Worm (Caenorhabditis elegans) whole organism, young adult: ENCODE measurements around the gene col-124.

Source experiments
- B0336.3 ChIP-seq: fragments of 200-800 bp; sonication (Bioruptor generic); IDR thresholded peaks from 2 replicates; pipeline ENCODE4 v1.3.6; 2022; ENCODE audit warnings: missing genetic modification characterization, missing compliant biosample characterization
- C17E4.6 ChIP-seq: fragments of 200-800 bp; sonication (Bioruptor generic); IDR thresholded peaks from 2 replicates; pipeline ENCODE4 v1.3.6; 2022; ENCODE audit warnings: missing genetic modification reagents, missing genetic modification characterization, missing compliant biosample characterization
- D2030.7 ChIP-seq: fragments of 200-800 bp; sonication (Bioruptor generic); IDR thresholded peaks from 2 replicates; pipeline ENCODE4 v1.3.6; 2022; ENCODE audit warnings: missing genetic modification reagents, missing genetic modification characterization, missing compliant biosample characterization
- F23B12.7 ChIP-seq: sonication (generic microtip); optimal IDR thresholded peaks from 2 replicates; lab custom pipeline; 2017; ENCODE audit warnings: missing genetic modification characterization, mild to moderate bottlenecking, missing compliant biosample characterization, antibody characterized with exemption, moderate library complexity; ENCODE audit not compliant: insufficient read depth
- F33H1.4 ChIP-seq: fragments of 200-800 bp; sonication (Bioruptor generic); IDR thresholded peaks from 2 replicates; pipeline ENCODE4 v1.3.6; 2022; ENCODE audit warnings: missing genetic modification reagents, missing genetic modification characterization, missing compliant biosample characterization
- F37B4.10 ChIP-seq: fragments of 200-800 bp; sonication (Bioruptor generic); IDR thresholded peaks from 2 replicates; pipeline ENCODE4 v1.3.6; 2022; ENCODE audit warnings: missing genetic modification characterization, missing compliant biosample characterization
- F49E8.2 ChIP-seq: sonication (generic microtip); optimal IDR thresholded peaks from 3 replicates; lab custom pipeline; 2017; ENCODE audit warnings: missing genetic modification characterization, mild to moderate bottlenecking, missing compliant biosample characterization, antibody characterized with exemption, moderate library complexity; ENCODE audit not compliant: insufficient read depth
- T07F8.4 ChIP-seq: sonication (generic microtip); optimal IDR thresholded peaks from 2 replicates; lab custom pipeline; 2016; ENCODE audit warnings: mild to moderate bottlenecking, missing genetic modification characterization, moderate library complexity, missing compliant biosample characterization
- Y53G8AR.9 ChIP-seq: fragments of 200-800 bp; sonication (Bioruptor generic); conservative IDR thresholded peaks from 2 replicates; pipeline ENCODE4 v1.3.6; 2022; ENCODE audit warnings: missing genetic modification reagents, missing genetic modification characterization, missing compliant biosample characterization
- ama-1 ChIP-seq, 3 experiments: fragments of 150-350 bp in 1 of 3; sonication (generic microtip) in 2 of 3; optimal IDR thresholded peaks; 2 replicates each; lab custom pipeline; 2014 to 2018; ENCODE audit warnings: missing biosample characterization in 2 of 3, missing genetic modification characterization in 2 of 3, missing genetic modification reagents in 2 of 3
- aptf-2 ChIP-seq: fragments of 200-800 bp; sonication (Bioruptor generic); conservative IDR thresholded peaks from 2 replicates; pipeline ENCODE4 v1.3.6; 2022; ENCODE audit warnings: missing genetic modification reagents, missing genetic modification characterization, missing compliant biosample characterization
- attf-5 ChIP-seq: fragments of 200-800 bp; sonication (Bioruptor generic); optimal IDR thresholded peaks from 2 replicates; lab custom pipeline; 2018; ENCODE audit warnings: mild to moderate bottlenecking, missing genetic modification characterization, missing compliant biosample characterization
- cebp-1 ChIP-seq, 2 experiments: fragments of 200-800 bp in 1 of 2; sonication (Bioruptor generic) in 1 of 2; sonication (generic microtip) in 1 of 2; IDR thresholded peaks in 1 of 2; optimal IDR thresholded peaks in 1 of 2; 2 replicates each; pipeline versions ENCODE4 v1.3.6 to Lab custom; 2017 to 2022; ENCODE audit warnings: missing compliant biosample characterization in 2 of 2, missing genetic modification characterization in 2 of 2, mild to moderate bottlenecking in 1 of 2, missing genetic modification reagents in 1 of 2, moderate library complexity in 1 of 2
- cebp-2 ChIP-seq: fragments of 200-800 bp; sonication (Bioruptor generic); IDR thresholded peaks from 2 replicates; pipeline ENCODE4 v1.3.6; 2022; ENCODE audit warnings: missing genetic modification characterization, missing compliant biosample characterization
- dpff-1 ChIP-seq: sonication (generic microtip); optimal IDR thresholded peaks from 2 replicates; lab custom pipeline; 2017; ENCODE audit warnings: mild to moderate bottlenecking, missing genetic modification characterization, missing compliant biosample characterization
- efl-1 ChIP-seq: fragments of 150-350 bp; optimal IDR thresholded peaks from 2 replicates; lab custom pipeline; 2014; ENCODE audit warnings: missing biosample characterization, missing genetic modification reagents, missing genetic modification characterization
- egrh-3 ChIP-seq: fragments of 200-800 bp; sonication (Bioruptor generic); IDR thresholded peaks from 2 replicates; pipeline ENCODE4 v1.3.6; 2022; ENCODE audit warnings: missing genetic modification reagents, missing genetic modification characterization, missing compliant biosample characterization
- ets-4 ChIP-seq: fragments of 200-800 bp; sonication (Bioruptor generic); optimal IDR thresholded peaks from 2 replicates; lab custom pipeline; 2018; ENCODE audit warnings: mild to moderate bottlenecking, missing genetic modification characterization, missing compliant biosample characterization
- him-1 ChIP-seq: sonication (generic microtip); optimal IDR thresholded peaks from 2 replicates; lab custom pipeline; 2016; ENCODE audit warnings: missing genotype, missing genetic modification reagents, missing genetic modification characterization, missing compliant biosample characterization
- hlh-12 ChIP-seq: sonication (generic microtip); optimal IDR thresholded peaks from 2 replicates; lab custom pipeline; 2016; ENCODE audit warnings: missing genetic modification characterization, missing compliant biosample characterization
- hmg-1.2 ChIP-seq: fragments of 200-800 bp; sonication (Bioruptor generic); IDR thresholded peaks from 2 replicates; pipeline ENCODE4 v1.3.6; 2022; ENCODE audit warnings: missing genetic modification reagents, missing genetic modification characterization, missing compliant biosample characterization
- hsf-1 ChIP-seq: fragments of 200-800 bp; sonication (Bioruptor generic); IDR thresholded peaks from 2 replicates; pipeline ENCODE4 v1.3.6; 2022; ENCODE audit warnings: missing genetic modification reagents, missing genetic modification characterization, missing compliant biosample characterization
- lin-26 ChIP-seq: fragments of 200-800 bp; sonication (Bioruptor generic); IDR thresholded peaks from 2 replicates; pipeline ENCODE4 v1.3.6; 2022; ENCODE audit warnings: missing genetic modification reagents, missing genetic modification characterization, missing compliant biosample characterization
- lin-40 ChIP-seq: sonication (generic microtip); optimal IDR thresholded peaks from 2 replicates; lab custom pipeline; 2016; ENCODE audit warnings: missing genetic modification characterization, mild to moderate bottlenecking, missing compliant biosample characterization, missing genotype, missing genetic modification reagents
- lin-54 ChIP-seq: fragments of 200-800 bp; sonication (Bioruptor generic); optimal IDR thresholded peaks from 2 replicates; lab custom pipeline; 2018; ENCODE audit warnings: mild to moderate bottlenecking, missing genetic modification characterization, missing compliant biosample characterization
- lsl-1 ChIP-seq: fragments of 200-800 bp; sonication (Bioruptor generic); optimal IDR thresholded peaks from 2 replicates; lab custom pipeline; 2018; ENCODE audit warnings: mild to moderate bottlenecking, missing genetic modification characterization, moderate library complexity, missing compliant biosample characterization
- madf-6 ChIP-seq: fragments of 200-800 bp; sonication (Bioruptor generic); IDR thresholded peaks from 2 replicates; pipeline ENCODE4 v1.3.6; 2022; ENCODE audit warnings: missing genetic modification reagents, missing genetic modification characterization, missing compliant biosample characterization
- mcd-1 ChIP-seq: fragments of 200-800 bp; sonication (Bioruptor generic); IDR thresholded peaks from 2 replicates; pipeline ENCODE4 v1.3.6; 2022; ENCODE audit warnings: missing genetic modification reagents, missing genetic modification characterization, missing compliant biosample characterization
- nhr-80 ChIP-seq: sonication (generic microtip); optimal IDR thresholded peaks from 2 replicates; lab custom pipeline; 2016; ENCODE audit warnings: missing genetic modification characterization, missing compliant biosample characterization
- nhr-90 ChIP-seq: sonication (generic microtip); optimal IDR thresholded peaks from 2 replicates; lab custom pipeline; 2016; ENCODE audit warnings: missing genotype, mild to moderate bottlenecking, missing genetic modification characterization, missing compliant biosample characterization
- pbrm-1 ChIP-seq: fragments of 200-800 bp; sonication (Bioruptor generic); IDR thresholded peaks from 2 replicates; pipeline ENCODE4 v1.3.6; 2022; ENCODE audit warnings: missing genetic modification reagents, missing genetic modification characterization, missing compliant biosample characterization
- rcor-1 ChIP-seq: fragments of 200-800 bp; sonication (Bioruptor generic); IDR thresholded peaks from 2 replicates; pipeline ENCODE4 v1.3.6; 2022; ENCODE audit warnings: missing genetic modification reagents, missing genetic modification characterization, missing compliant biosample characterization
- rpc-1 ChIP-seq, 2 experiments: fragments of 150-350 bp in 1 of 2; sonication (generic microtip) in 1 of 2; optimal IDR thresholded peaks; 2 replicates each; lab custom pipeline; 2014 to 2018; ENCODE audit warnings: missing biosample characterization in 1 of 2, missing genetic modification characterization in 1 of 2, missing genetic modification reagents in 1 of 2, missing genotype in 1 of 2
- snpc-3.4 ChIP-seq: sonication (generic microtip); optimal IDR thresholded peaks from 2 replicates; lab custom pipeline; 2017; ENCODE audit warnings: missing genetic modification characterization, mild to moderate bottlenecking, missing compliant biosample characterization, antibody characterized with exemption, moderate library complexity, missing genotype, missing genetic modification reagents
- snpc-4 ChIP-seq, 5 experiments: fragments of 150-350 bp in 1 of 5; sonication (generic microtip) in 4 of 5; optimal IDR thresholded peaks; 2 replicates each; lab custom pipeline; 2014 to 2018; ENCODE audit warnings: missing genetic modification characterization in 5 of 5, missing biosample characterization in 3 of 5, antibody characterized with exemption in 2 of 5, mild to moderate bottlenecking in 2 of 5, missing compliant biosample characterization in 2 of 5, missing genotype in 2 of 5, moderate library complexity in 2 of 5, missing genetic modification reagents in 1 of 5
- tbp1 ChIP-seq: fragments of 200-800 bp; sonication (Bioruptor generic); optimal IDR thresholded peaks from 2 replicates; lab custom pipeline; 2018; ENCODE audit warnings: mild to moderate bottlenecking, missing genetic modification characterization, missing compliant biosample characterization
- tlf-1 ChIP-seq: fragments of 200-800 bp; sonication (Bioruptor generic); optimal IDR thresholded peaks from 2 replicates; lab custom pipeline; 2018; ENCODE audit warnings: mild to moderate bottlenecking, missing genetic modification characterization, missing compliant biosample characterization
- ztf-28 ChIP-seq: fragments of 200-800 bp; sonication (Bioruptor generic); IDR thresholded peaks from 2 replicates; pipeline ENCODE4 v1.3.6; 2022; ENCODE audit warnings: missing genetic modification reagents, missing genetic modification characterization, missing compliant biosample characterization

col-124 gene

ce11 chrIV:10174932-10175732 is 41.1 kb upstream of the col-124 start (continued):
- TF ChIP-seq dpff-1 (tag; lab: Kevin White, UChicago) (no peak), ztf-28 (no peak), rpc-1 (optimal IDR thresholded peaks at IDR 0.05; lab: Kevin White, UChicago) (no peak), rpc-1 (tag; optimal IDR thresholded peaks at IDR 0.05; lab: Kevin White, UChicago) (no peak), F37B4.10 (GFP tag; lab: Robert Waterston, UW) (0 out of 2 replicates have a peak, but pooled peaks have one; percentile 20), nhr-80 (tag; lab: Kevin White, UChicago) (peak; percentile 10), cebp-2 (GFP tag; lab: Robert Waterston, UW) (no peak)

DNA sequence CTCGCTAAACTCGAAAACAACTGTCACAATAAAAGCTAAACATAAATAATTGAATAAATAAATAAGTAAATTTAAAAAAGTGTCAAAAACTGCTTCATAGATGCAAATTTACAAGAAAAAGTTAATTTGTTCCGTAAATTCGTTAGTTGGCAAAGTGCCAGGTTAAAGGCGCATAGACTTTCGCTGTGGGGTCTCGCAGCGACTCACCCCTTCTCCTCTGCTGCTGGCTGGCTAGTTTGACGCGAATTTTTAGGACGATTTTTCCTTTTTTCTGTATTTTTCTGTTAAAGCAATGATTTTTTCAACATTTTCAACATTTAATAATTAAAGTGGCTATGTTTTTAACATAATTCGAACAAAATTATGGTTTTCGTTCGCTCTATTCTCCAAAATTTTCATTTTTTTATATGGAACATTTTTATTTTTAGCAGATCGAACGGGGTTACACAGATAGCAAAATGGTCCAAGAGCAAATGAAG is 40.0 kb upstream of the col-124 start, which contains the start of gene rack-1:
Gene rack-1 (plus strand): TSS at position 429 of the 479 bp plus-strand sequence.
- peak; percentile 14 for TF ChIP-seq nhr-80 (tag; lab: Kevin White, UChicago)
- peak; percentile 54 for TF ChIP-seq snpc-4 (GFP tag; optimal IDR thresholded peaks at IDR 0.05; lab: Kevin White, UChicago)
- TF ChIP-seq snpc-4 (tag; optimal IDR thresholded peaks at IDR 0.05; lab: Kevin White, UChicago): peak in 2 of 4 experiments; percentile 4 to 30
- peak; percentile 15 for TF ChIP-seq lsl-1
- TF ChIP-seq lin-54 (GFP tag; lab: Kevin White, UChicago): peak; percentile 26
- peak; percentile 63 for TF ChIP-seq snpc-3.4 (tag; lab: Kevin White, UChicago)
- peak; percentile 46; the same call in 1 of the 2 replicates for TF ChIP-seq egrh-3 (GFP tag; lab: Robert Waterston, UW)
- no peak for TF ChIP-seq nhr-90 (tag; lab: Kevin White, UChicago)
- peak; percentile 58 for TF ChIP-seq madf-6 (GFP tag; lab: Robert Waterston, UW)
- TF ChIP-seq efl-1 (GFP tag; lab: Kevin White, UChicago): peak; percentile 23
- no peak for TF ChIP-seq hlh-12 (tag; lab: Kevin White, UChicago)
- peak; percentile 91 for TF ChIP-seq F33H1.4 (GFP tag; lab: Robert Waterston, UW)
- TF ChIP-seq ztf-28: no peak
- no peak for TF ChIP-seq cebp-1 (GFP tag; IDR thresholded peaks at IDR 0.05; lab: Robert Waterston, UW)
- peak; percentile 30 for TF ChIP-seq cebp-1 (tag; optimal IDR thresholded peaks at IDR 0.05; lab: Kevin White, UChicago)
- TF ChIP-seq ets-4 (GFP tag; lab: Kevin White, UChicago): no peak
- peak; percentile 28 for TF ChIP-seq lin-40
- peak; percentile 47; the same call in 1 of the 2 replicates for TF ChIP-seq mcd-1 (GFP tag; lab: Robert Waterston, UW)
- no peak for TF ChIP-seq T07F8.4 (tag; lab: Kevin White, UChicago)
- TF ChIP-seq pbrm-1: peak; percentile 9; the same call in 1 of the 2 replicates
- TF ChIP-seq tbp1 (GFP tag; lab: Kevin White, UChicago): peak; percentile 28
- TF ChIP-seq F49E8.2 (tag; lab: Kevin White, UChicago): peak; percentile 1
- TF ChIP-seq F23B12.7: peak; percentile 81
- TF ChIP-seq hmg-1.2 (GFP tag; lab: Robert Waterston, UW): peak; percentile 33; the same call in 1 of the 2 replicates

DNA sequence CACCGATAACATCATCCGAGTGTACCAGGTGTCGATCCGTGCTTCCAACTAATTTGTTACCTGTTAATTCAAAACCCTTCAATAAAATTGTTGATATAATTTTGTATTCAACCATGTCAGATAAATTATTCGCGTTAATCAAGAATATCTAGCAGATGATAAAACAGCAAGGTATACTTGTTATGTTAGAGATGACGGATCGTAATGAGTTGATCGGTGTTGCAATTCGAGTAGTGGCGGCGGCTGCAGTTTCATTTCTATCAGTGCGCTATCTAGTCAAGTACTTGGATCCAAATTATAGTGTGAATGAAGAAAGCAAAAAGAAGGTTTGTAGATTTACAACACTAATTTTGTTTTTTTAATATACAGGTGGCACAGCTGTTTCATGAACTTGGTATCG is 38.5 kb upstream of the col-124 start, which contains the start of gene mspn-1:
Gene mspn-1 (plus strand): TSS at position 190 of the 400 bp plus-strand sequence.
- TF ChIP-seq rpc-1 (optimal IDR thresholded peaks at IDR 0.05; lab: Kevin White, UChicago) (no peak), rpc-1 (tag; optimal IDR thresholded peaks at IDR 0.05; lab: Kevin White, UChicago) (no peak), F33H1.4 (GFP tag; lab: Robert Waterston, UW) (peak; percentile 36), C17E4.6 (GFP tag; lab: Robert Waterston, UW) (peak; percentile 52; the same call in 1 of the 2 replicates), Y53G8AR.9 (GFP tag; lab: Robert Waterston, UW) (peak; percentile 74; the same call in 1 of the 2 replicates), F49E8.2 (tag; lab: Kevin White, UChicago) (peak; percentile 17), him-1 (tag; lab: Kevin White, UChicago) (no peak), ama-1 (optimal IDR thresholded peaks at IDR 0.05; lab: Kevin White, UChicago) (no peak), ama-1 (GFP tag; optimal IDR thresholded peaks at IDR 0.05; lab: Kevin White, UChicago) (peak in 1 of 2 experiments; percentile 37), rcor-1 (GFP tag; lab: Robert Waterston, UW) (peak; percentile 21; the same call in 1 of the 2 replicates), lin-54 (GFP tag; lab: Kevin White, UChicago) (peak; percentile 43), madf-6 (GFP tag; lab: Robert Waterston, UW) (peak; percentile 54; the same call in 1 of the 2 replicates), hsf-1 (GFP tag; lab: Robert Waterston, UW) (peak; percentile 61; the same call in 1 of the 2 replicates), B0336.3 (GFP tag; lab: Robert Waterston, UW) (peak; percentile 65; the same call in 1 of the 2 replicates), lin-26 (0 out of 2 replicates have a peak, but pooled peaks have one; percentile 48), aptf-2 (no peak), D2030.7 (GFP tag; lab: Robert Waterston, UW) (peak; percentile 18; the same call in 1 of the 2 replicates), snpc-3.4 (tag; lab: Kevin White, UChicago) (peak; percentile 8), attf-5 (GFP tag; lab: Kevin White, UChicago) (no peak), tlf-1 (GFP tag; lab: Kevin White, UChicago) (peak; percentile 46), lsl-1 (peak; percentile 16)
